In the genomic region with DNA sequence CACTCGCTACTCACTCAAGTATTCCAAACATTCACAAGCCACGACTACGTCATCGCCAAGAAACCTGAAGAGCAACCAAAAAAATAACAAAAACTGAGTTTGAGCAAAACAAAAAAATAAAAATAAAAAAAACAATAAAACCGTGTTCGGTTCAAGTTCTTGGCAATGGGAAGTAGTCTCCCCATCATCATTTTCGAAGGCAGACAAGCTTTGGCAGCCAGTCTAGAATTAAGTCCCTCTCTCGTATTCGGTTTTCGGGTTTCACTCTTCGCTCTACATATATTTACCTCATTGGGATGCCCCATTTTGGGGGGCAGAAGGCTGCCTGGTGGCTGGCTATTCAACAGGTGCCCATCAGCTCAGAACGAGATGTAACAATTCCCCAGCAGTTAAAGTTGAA, we compare ENCODE assay signal across 4 fruit fly cellular contexts.
TF ChIP-seq lines count a peak whose summit lies in the region.

No protein-coding gene starts in this region.

- TF ChIP-seq CTCF in whole organism, embryonic (GFP tag; optimal IDR thresholded peaks at IDR 0.05; lab: Kevin White, UChicago): no peak

TF ChIP-seq in whole organism, embryonic, 481 proteins besides CTCF, POLR2A, EP300 and RAD21 (continues in another document):
- TF ChIP-seq abd-A (tag; optimal IDR thresholded peaks at IDR 0.05; lab: Kevin White, UChicago): peak; percentile 89
- TF ChIP-seq HHEX (GFP tag; optimal IDR thresholded peaks at IDR 0.05; lab: Kevin White, UChicago): no peak
- no peak for TF ChIP-seq mld (GFP tag; IDR thresholded peaks at IDR 0.05; lab: Robert Waterston, UW; ENCODE audit: partially characterized antibody)
- peak; percentile 70; the same call in 1 of the 3 replicates for TF ChIP-seq z (GFP tag; IDR thresholded peaks at IDR 0.05; lab: Robert Waterston, UW)
- 0 out of 2 replicates have a peak, but pooled peaks have one; percentile 28 for TF ChIP-seq vvl (GFP tag; IDR thresholded peaks at IDR 0.05; lab: Robert Waterston, UW)
- no peak for TF ChIP-seq HmgZ (tag; optimal IDR thresholded peaks at IDR 0.05; lab: Kevin White, UChicago)
- peak; percentile 95 for TF ChIP-seq scrt (GFP tag; optimal IDR thresholded peaks at IDR 0.05; lab: Kevin White, UChicago)
- no peak for TF ChIP-seq tx (GFP tag; optimal IDR thresholded peaks at IDR 0.05; lab: Kevin White, UChicago)
- TF ChIP-seq sqz (GFP tag; optimal IDR thresholded peaks at IDR 0.05; lab: Kevin White, UChicago): peak; percentile 15
- TF ChIP-seq kay (GFP tag; optimal IDR thresholded peaks at IDR 0.05; lab: Kevin White, UChicago): no peak
- TF ChIP-seq CG12659 (GFP tag; optimal IDR thresholded peaks at IDR 0.05; lab: Kevin White, UChicago): no peak
- TF ChIP-seq nom (GFP tag; optimal IDR thresholded peaks at IDR 0.05; lab: Kevin White, UChicago): peak; percentile 99
- TF ChIP-seq CG3407 (GFP tag; optimal IDR thresholded peaks at IDR 0.05; lab: Kevin White, UChicago): no peak
- TF ChIP-seq CG10366 (GFP tag; IDR thresholded peaks at IDR 0.05; lab: Robert Waterston, UW): no peak
- TF ChIP-seq CG8290 (GFP tag; optimal IDR thresholded peaks at IDR 0.05; lab: Kevin White, UChicago): no peak
- peak in 1 of 2 experiments; percentile 3 for TF ChIP-seq CG8290 (tag; optimal IDR thresholded peaks at IDR 0.05; lab: Kevin White, UChicago)
- peak; percentile 7 for TF ChIP-seq CG10543 (GFP tag; optimal IDR thresholded peaks at IDR 0.05; lab: Kevin White, UChicago)
- peak; percentile 71; the same call in 1 of the 4 replicates for TF ChIP-seq chinmo (GFP tag; IDR thresholded peaks at IDR 0.05; lab: Robert Waterston, UW; ENCODE audit: partially characterized antibody)
- TF ChIP-seq CG4854 (GFP tag; optimal IDR thresholded peaks at IDR 0.05; lab: Kevin White, UChicago): no peak
- TF ChIP-seq Gsc (GFP tag; IDR thresholded peaks at IDR 0.05; lab: Robert Waterston, UW): no peak
- TF ChIP-seq otp (GFP tag; IDR thresholded peaks at IDR 0.05; lab: Robert Waterston, UW): no peak

TF ChIP-seq in whole organism, prepupa, 60 proteins besides CTCF, POLR2A, EP300 and RAD21 (continues in another document):
- peak; percentile 61 for TF ChIP-seq CG3032 (tag; optimal IDR thresholded peaks at IDR 0.05; lab: Kevin White, UChicago)
- no peak for TF ChIP-seq CG11902 (GFP tag; optimal IDR thresholded peaks at IDR 0.05; lab: Kevin White, UChicago)
- peak; percentile 33 for TF ChIP-seq CG7368 (GFP tag; optimal IDR thresholded peaks at IDR 0.05; lab: Kevin White, UChicago)
- TF ChIP-seq vri (GFP tag; optimal IDR thresholded peaks at IDR 0.05; lab: Kevin White, UChicago): peak; percentile 29
- no peak for TF ChIP-seq CG31627 (GFP tag; optimal IDR thresholded peaks at IDR 0.05; lab: Kevin White, UChicago)
- TF ChIP-seq CG4318 (GFP tag; optimal IDR thresholded peaks at IDR 0.05; lab: Kevin White, UChicago): no peak
- no peak for TF ChIP-seq Eip93F (GFP tag; optimal IDR thresholded peaks at IDR 0.05; lab: Kevin White, UChicago)
- TF ChIP-seq CG10669 (GFP tag; optimal IDR thresholded peaks at IDR 0.05; lab: Kevin White, UChicago): peak; percentile 76
- TF ChIP-seq eg (GFP tag; IDR thresholded peaks at IDR 0.05; lab: Robert Waterston, UW): no peak; the same call in 2 of the 3 replicates
- TF ChIP-seq CG32006 (GFP tag; optimal IDR thresholded peaks at IDR 0.05; lab: Kevin White, UChicago): no peak
- TF ChIP-seq Eip75B (GFP tag; optimal IDR thresholded peaks at IDR 0.05; lab: Kevin White, UChicago): peak; percentile 9
- no peak for TF ChIP-seq Ets21C (GFP tag; optimal IDR thresholded peaks at IDR 0.05; lab: Kevin White, UChicago)
- no peak for TF ChIP-seq cyc (GFP tag; optimal IDR thresholded peaks at IDR 0.05; lab: Kevin White, UChicago)
- no peak for TF ChIP-seq Hr39 (GFP tag; optimal IDR thresholded peaks at IDR 0.05; lab: Kevin White, UChicago)
- peak; percentile 81 for TF ChIP-seq Ets96B (tag; optimal IDR thresholded peaks at IDR 0.05; lab: Kevin White, UChicago)
- TF ChIP-seq achi (GFP tag; optimal IDR thresholded peaks at IDR 0.05; lab: Kevin White, UChicago): peak; percentile 4
- peak; percentile 32 for TF ChIP-seq CG8632 (GFP tag; optimal IDR thresholded peaks at IDR 0.05; lab: Kevin White, UChicago)
- TF ChIP-seq esn (GFP tag; optimal IDR thresholded peaks at IDR 0.05; lab: Kevin White, UChicago): no peak
- no peak for TF ChIP-seq CG11294 (GFP tag; IDR thresholded peaks at IDR 0.05; lab: Robert Waterston, UW)
- peak; percentile 80 for TF ChIP-seq Eip78C (GFP tag; lab: Kevin White, UChicago)
- peak; percentile 17 for TF ChIP-seq OdsH (GFP tag; optimal IDR thresholded peaks at IDR 0.05; lab: Kevin White, UChicago)
- TF ChIP-seq spab (GFP tag; optimal IDR thresholded peaks at IDR 0.05; lab: Kevin White, UChicago): peak; percentile 83
- no peak for TF ChIP-seq Sox14 (GFP tag; optimal IDR thresholded peaks at IDR 0.05; lab: Kevin White, UChicago)

TF ChIP-seq in whole organism, pupa, 21 proteins besides CTCF, POLR2A, EP300 and RAD21:
- TF ChIP-seq CG32121 (GFP tag; IDR thresholded peaks at IDR 0.05; lab: Robert Waterston, UW) (no peak), Pif1A (GFP tag; optimal IDR thresholded peaks at IDR 0.05; lab: Kevin White, UChicago) (peak; percentile 79), CG14655 (GFP tag; optimal IDR thresholded peaks at IDR 0.05; lab: Kevin White, UChicago) (no peak), CG17806 (tag; optimal IDR thresholded peaks at IDR 0.05; lab: Kevin White, UChicago) (peak; percentile 65), CG34367 (tag; optimal IDR thresholded peaks at IDR 0.05; lab: Kevin White, UChicago) (peak; percentile 79), gl (tag; optimal IDR thresholded peaks at IDR 0.05; lab: Kevin White, UChicago) (peak; percentile 94), D1 (tag; optimal IDR thresholded peaks at IDR 0.05; lab: Kevin White, UChicago) (no peak), CG8159 (tag; optimal IDR thresholded peaks at IDR 0.05; lab: Kevin White, UChicago) (peak; percentile 80), Snoo (tag; optimal IDR thresholded peaks at IDR 0.05; lab: Kevin White, UChicago) (peak; percentile 30), EcR (GFP tag; optimal IDR thresholded peaks at IDR 0.05; lab: Kevin White, UChicago) (peak; percentile 65), CG15710 (tag; optimal IDR thresholded peaks at IDR 0.05; lab: Kevin White, UChicago) (peak; percentile 81), CG9948 (tag; optimal IDR thresholded peaks at IDR 0.05; lab: Kevin White, UChicago) (peak; percentile 49), CG12605 (GFP tag; IDR thresholded peaks at IDR 0.05; lab: Robert Waterston, UW) (peak; percentile 65), Pif1B (GFP tag; optimal IDR thresholded peaks at IDR 0.05; lab: Kevin White, UChicago) (peak; percentile 71)

TF ChIP-seq in whole organism, wandering third instar larva, 38 proteins besides CTCF, POLR2A, EP300 and RAD21:
- peak in 1 of 2 experiments; percentile 3 for TF ChIP-seq foxo (GFP tag; optimal IDR thresholded peaks at IDR 0.05; lab: Kevin White, UChicago)
- TF ChIP-seq sv (GFP tag; optimal IDR thresholded peaks at IDR 0.05; lab: Kevin White, UChicago): no peak
- TF ChIP-seq Rel (GFP tag; optimal IDR thresholded peaks at IDR 0.05; lab: Kevin White, UChicago): no peak
- TF ChIP-seq Rel (tag; optimal IDR thresholded peaks at IDR 0.05; lab: Kevin White, UChicago): peak; percentile 50
- no peak for TF ChIP-seq dsf (GFP tag; optimal IDR thresholded peaks at IDR 0.05; lab: Kevin White, UChicago; ENCODE audit: borderline replicate concordance)
- no peak for TF ChIP-seq Mio (GFP tag; optimal IDR thresholded peaks at IDR 0.05; lab: Kevin White, UChicago)
- no peak for TF ChIP-seq dl (GFP tag; optimal IDR thresholded peaks at IDR 0.05; lab: Kevin White, UChicago; ENCODE audit: insufficient read depth in 1 of 2, partially characterized antibody in 2 of 2)
- TF ChIP-seq Hr78 (GFP tag; optimal IDR thresholded peaks at IDR 0.05; lab: Kevin White, UChicago): no peak
- peak; percentile 13 for TF ChIP-seq jim (GFP tag; optimal IDR thresholded peaks at IDR 0.05; lab: Kevin White, UChicago)
- TF ChIP-seq Sp1 (GFP tag; optimal IDR thresholded peaks at IDR 0.05; lab: Kevin White, UChicago): peak; percentile 72
- TF ChIP-seq CrebA (GFP tag; optimal IDR thresholded peaks at IDR 0.05; lab: Kevin White, UChicago; ENCODE audit: borderline replicate concordance): peak; percentile 75
- TF ChIP-seq fru (GFP tag; optimal IDR thresholded peaks at IDR 0.05; lab: Kevin White, UChicago): no peak

Comparison
In these comparisons a context has a peak if more than half of its experiments do, and no peak if none do; other contexts are left out.
1. Of the 7 proteins assayed by ChIP-seq in both whole organism, embryonic and whole organism, prepupa: peak only in whole organism, embryonic: none; only in whole organism, prepupa: CG6854; in both: none; in neither: 6.